Worm (Caenorhabditis elegans): ENCODE data around the gene gei-4.

The gei-4 gene

DNA sequence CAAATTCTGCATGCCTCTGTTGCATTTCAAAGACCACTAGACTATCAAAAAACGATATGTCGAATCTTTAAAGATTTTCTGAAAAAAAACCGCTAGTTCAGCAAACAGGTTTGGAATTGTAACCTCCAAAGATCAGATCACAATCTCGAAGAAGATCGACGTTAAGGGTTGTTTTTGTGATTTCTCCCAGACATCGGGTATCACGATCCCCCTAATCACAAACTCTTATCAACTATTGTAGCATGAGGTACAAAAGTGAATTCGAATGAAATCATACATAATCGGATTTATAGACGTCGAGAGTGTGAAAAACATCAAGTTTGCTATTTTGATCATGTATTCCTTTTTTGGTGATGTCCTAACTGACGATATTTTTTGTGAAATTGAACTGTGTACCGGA, 46.3 kb upstream of the gei-4 start:
- peak; percentile 88 for TF ChIP-seq nhr-85 (tag)
- TF ChIP-seq nhr-19 (GFP tag; conservative IDR thresholded peaks at IDR 0.05), result no peak
- TF ChIP-seq snu-23 (GFP tag; optimal IDR thresholded peaks at IDR 0.05), result peak; percentile 8
- no peak for TF ChIP-seq pag-3 (tag; optimal IDR thresholded peaks at IDR 0.05; ENCODE audit: borderline replicate concordance, insufficient read depth)
- TF ChIP-seq nhr-71 (tag; optimal IDR thresholded peaks at IDR 0.05), result peak; percentile 5
- TF ChIP-seq blmp-1 (tag; optimal IDR thresholded peaks at IDR 0.05), result peak; percentile 10
- TF ChIP-seq grh-1 (GFP tag; IDR thresholded peaks at IDR 0.05), result 0 out of 2 replicates have a peak, but pooled peaks have one; percentile 28
- TF ChIP-seq nhr-20 (tag; optimal IDR thresholded peaks at IDR 0.05), result peak; percentile 19
- peak in 1 of 6 experiments; percentile 16 for TF ChIP-seq elt-3 (tag; optimal IDR thresholded peaks at IDR 0.05)

DNA sequence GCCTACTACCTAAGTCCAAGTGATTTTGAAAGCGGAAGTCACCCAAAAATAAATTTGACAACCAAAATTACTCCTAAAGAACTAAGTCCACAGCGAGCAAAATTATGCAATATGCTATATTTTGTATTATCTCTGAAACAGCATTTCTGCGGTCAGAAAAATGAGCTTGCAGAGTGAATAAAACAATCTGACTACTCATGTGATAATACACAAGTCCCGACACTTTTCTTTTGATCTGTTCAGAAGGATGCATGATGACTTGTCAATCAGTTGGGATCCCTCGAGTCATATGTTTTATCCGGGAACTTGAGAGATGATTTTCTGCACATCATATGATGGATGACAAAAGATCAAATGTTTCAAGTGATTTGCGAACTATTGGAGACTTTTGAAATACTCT, 30.5 kb upstream of the gei-4 start:
- TF ChIP-seq lir-3 (tag; optimal IDR thresholded peaks at IDR 0.05; ENCODE audit: poor library complexity), result peak; percentile 21
- peak; percentile 18 for TF ChIP-seq rnt-1 (tag; optimal IDR thresholded peaks at IDR 0.05)
- TF ChIP-seq egl-27 (tag; optimal IDR thresholded peaks at IDR 0.05), result no peak

DNA sequence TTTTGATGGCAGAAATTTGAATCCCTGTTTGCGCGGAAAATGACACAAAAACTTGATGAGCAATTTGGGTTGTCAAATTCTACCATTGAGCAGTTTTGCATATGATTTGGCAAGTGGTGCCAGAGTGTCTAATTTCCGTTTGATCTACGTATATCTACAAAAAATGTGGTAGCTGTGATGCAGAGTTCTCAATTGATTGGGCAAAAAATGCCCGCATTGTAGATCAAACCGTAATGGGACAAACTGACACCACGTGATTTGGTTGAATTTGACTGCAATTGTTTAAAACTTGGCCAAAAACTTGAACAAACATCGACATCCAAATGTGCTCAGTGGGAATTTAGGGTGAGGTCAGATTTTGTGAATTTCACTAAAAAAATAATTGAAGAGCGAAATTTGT, 27.9 kb upstream of the gei-4 start, which contains the start of gene K10F12.7:
Gene K10F12.7 (minus strand): TSS at position 101 of the 400 bp plus-strand sequence.
- no peak for TF ChIP-seq hlh-17 (GFP tag; optimal IDR thresholded peaks at IDR 0.05; ENCODE audit: borderline replicate concordance)
- no peak for TF ChIP-seq unc-62 (GFP tag; optimal IDR thresholded peaks at IDR 0.05)
- TF ChIP-seq fkh-10 (GFP tag; optimal IDR thresholded peaks at IDR 0.05), result no peak
- TF ChIP-seq nhr-237 (tag; optimal IDR thresholded peaks at IDR 0.05), result no peak
- TF ChIP-seq nhr-71 (tag; optimal IDR thresholded peaks at IDR 0.05), result no peak
- no peak for TF ChIP-seq nhr-12 (tag; optimal IDR thresholded peaks at IDR 0.05)
- no peak for TF ChIP-seq tlp-1 (tag; optimal IDR thresholded peaks at IDR 0.05)
- TF ChIP-seq isw-1 (GFP tag; IDR thresholded peaks at IDR 0.05), result no peak
- TF ChIP-seq sox-4 (tag; optimal IDR thresholded peaks at IDR 0.05), result no peak
- TF ChIP-seq mep-1 (tag; optimal IDR thresholded peaks at IDR 0.05), result no peak
- no peak for TF ChIP-seq tbx-2 (tag; optimal IDR thresholded peaks at IDR 0.05)
- TF ChIP-seq aly-2 (tag; optimal IDR thresholded peaks at IDR 0.05), result no peak
- TF ChIP-seq skn-1 (tag; optimal IDR thresholded peaks at IDR 0.05), result no peak
- no peak for TF ChIP-seq nhr-28 (tag; optimal IDR thresholded peaks at IDR 0.05)

DNA sequence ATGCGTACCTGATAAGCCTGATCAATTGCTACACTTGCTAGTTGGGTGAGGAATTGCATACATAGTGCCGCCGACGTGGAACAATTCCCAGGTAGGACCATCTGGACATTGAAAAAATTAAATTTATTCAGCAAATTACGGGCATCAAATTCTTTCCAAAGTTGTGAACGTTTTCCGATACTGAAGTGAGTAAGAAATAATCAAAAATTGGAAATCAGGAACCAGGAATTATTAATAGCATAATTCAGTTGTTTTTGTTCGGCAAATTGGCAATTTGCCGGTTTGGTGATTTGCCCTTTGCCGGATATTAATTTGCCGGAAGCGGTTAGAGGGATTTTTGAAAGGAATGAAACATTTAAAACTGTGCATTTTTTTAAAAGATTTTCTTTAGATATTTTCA, 26.6 kb upstream of the gei-4 start, which contains the start of gene gsto-3:
Gene gsto-3 (minus strand): TSS at position 101 of the 400 bp plus-strand sequence.
- TF ChIP-seq nhr-237 (tag; optimal IDR thresholded peaks at IDR 0.05), result no peak
- TF ChIP-seq efl-1 (optimal IDR thresholded peaks at IDR 0.05), result no peak
- TF ChIP-seq efl-1 (GFP tag; optimal IDR thresholded peaks at IDR 0.05 in 1 of 2), result no peak
- TF ChIP-seq nhr-11 (tag; optimal IDR thresholded peaks at IDR 0.05), result no peak
- no peak for TF ChIP-seq elt-3 (tag; optimal IDR thresholded peaks at IDR 0.05)
- no peak for TF ChIP-seq C04F5.9 (tag; optimal IDR thresholded peaks at IDR 0.05)
- TF ChIP-seq grh-1 (GFP tag; IDR thresholded peaks at IDR 0.05), result no peak
- TF ChIP-seq C16A3.4 (tag; optimal IDR thresholded peaks at IDR 0.05), result no peak
- no peak for TF ChIP-seq egl-27 (tag; optimal IDR thresholded peaks at IDR 0.05)
- no peak for TF ChIP-seq ceh-63 (GFP tag; optimal IDR thresholded peaks at IDR 0.05)
- no peak for TF ChIP-seq lir-3 (tag; optimal IDR thresholded peaks at IDR 0.05; ENCODE audit: poor library complexity)
- no peak for TF ChIP-seq ztf-11 (tag; optimal IDR thresholded peaks at IDR 0.05)
- no peak for TF ChIP-seq fkh-10 (GFP tag; optimal IDR thresholded peaks at IDR 0.05)
- TF ChIP-seq jun-1 (tag; optimal IDR thresholded peaks at IDR 0.05), result no peak
- TF ChIP-seq elt-2 (tag; optimal IDR thresholded peaks at IDR 0.05), result no peak
- TF ChIP-seq nhr-71 (tag; optimal IDR thresholded peaks at IDR 0.05), result no peak
- no peak for TF ChIP-seq nhr-20 (tag; optimal IDR thresholded peaks at IDR 0.05)
- no peak for TF ChIP-seq fos-1 (tag; optimal IDR thresholded peaks at IDR 0.05)
- no peak for TF ChIP-seq alr-1 (tag; optimal IDR thresholded peaks at IDR 0.05; ENCODE audit: borderline replicate concordance)
